Worm (Caenorhabditis elegans): Measurements from ENCODE around the gene F56D6.11.

DNA sequence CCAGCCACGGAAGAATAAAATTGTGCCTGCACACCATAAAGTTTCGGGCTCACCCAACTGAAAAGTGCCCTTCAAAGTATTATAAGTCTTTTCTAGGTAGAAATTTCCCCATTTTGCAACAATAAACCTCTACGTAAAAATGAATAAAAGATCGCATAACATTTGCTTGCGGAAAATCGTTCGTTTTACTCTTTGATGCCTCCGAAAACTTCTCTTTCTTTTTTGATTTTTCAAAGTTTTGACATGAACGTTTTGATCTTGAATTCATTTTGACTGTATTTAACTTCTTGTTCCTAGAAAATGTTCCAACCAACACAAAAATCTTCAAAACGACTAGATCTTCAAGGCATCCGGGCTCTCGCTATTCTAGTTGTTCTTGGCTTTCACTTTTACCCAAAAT lies 17.3 kb downstream of the F56D6.11 start, which contains the start of gene oac-21:
- TF ChIP-seq pqm-1 (tag; optimal IDR thresholded peaks at IDR 0.05) = no peak
- TF ChIP-seq unc-62 (GFP tag; optimal IDR thresholded peaks at IDR 0.05 in 1 of 2) = no peak
- TF ChIP-seq unc-62 (tag; optimal IDR thresholded peaks at IDR 0.05) = no peak
- no peak for TF ChIP-seq fkh-10 (GFP tag; optimal IDR thresholded peaks at IDR 0.05)
